Fruit fly (Drosophila melanogaster): ENCODE results near the gene CIAPIN1.

The CIAPIN1 gene

DNA sequence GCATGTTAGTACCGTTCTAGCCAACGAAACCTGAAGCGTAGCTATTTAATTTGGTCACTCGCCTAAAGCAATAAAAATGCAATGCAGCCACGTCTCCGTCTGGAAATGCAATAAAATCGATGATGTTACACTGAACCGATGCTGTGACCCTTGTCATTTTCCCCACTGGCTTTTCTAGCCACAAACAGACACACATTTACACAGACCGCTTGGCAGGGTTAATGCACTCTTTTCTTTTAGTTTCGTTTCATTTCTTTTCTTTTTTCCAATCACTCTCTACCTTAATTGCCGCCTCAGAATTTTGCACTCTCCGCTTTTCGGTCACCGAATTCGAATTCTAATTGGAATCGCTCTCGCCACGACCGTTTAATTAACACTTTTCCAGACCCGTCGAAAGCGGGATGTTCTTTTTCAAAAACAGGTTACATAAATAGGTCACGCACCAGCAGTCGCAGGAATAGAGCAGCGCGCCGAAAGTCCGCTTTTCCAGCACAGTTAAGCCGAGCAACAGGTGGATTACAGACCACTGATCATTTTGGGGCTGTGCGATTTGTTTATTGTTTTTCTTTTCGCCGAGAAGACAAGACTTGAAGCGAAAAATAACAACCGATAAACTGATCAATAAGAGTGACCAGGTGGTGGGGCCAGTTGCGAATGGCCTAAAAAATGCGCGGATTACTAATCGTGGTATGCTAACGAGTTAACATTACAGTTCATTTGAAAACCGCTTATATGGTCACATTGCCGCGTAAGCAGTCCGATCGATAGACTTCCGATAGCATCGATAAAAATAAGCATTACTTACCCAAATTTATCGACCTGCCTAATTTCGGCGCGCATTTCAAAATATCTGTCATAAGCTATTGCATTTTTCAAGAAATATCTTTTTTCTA is 18.8 kb upstream of the CIAPIN1 start, which contains the start of gene ck (continued):
- no peak for TF ChIP-seq Mes4 (GFP tag; optimal IDR thresholded peaks at IDR 0.05)
- peak; percentile 39 for TF ChIP-seq CG17829 (tag; optimal IDR thresholded peaks at IDR 0.05)
- TF ChIP-seq ems (GFP tag; optimal IDR thresholded peaks at IDR 0.05) = no peak
- no peak for TF ChIP-seq CG6689 (GFP tag; IDR thresholded peaks at IDR 0.05)
- no peak for TF ChIP-seq CG11723 (GFP tag; optimal IDR thresholded peaks at IDR 0.05)
- no peak for TF ChIP-seq sima (GFP tag; optimal IDR thresholded peaks at IDR 0.05)
- TF ChIP-seq CG8478 (optimal IDR thresholded peaks at IDR 0.05) = no peak
- no peak for TF ChIP-seq CG16863 (GFP tag; optimal IDR thresholded peaks at IDR 0.05)
- peak; percentile 89 for TF ChIP-seq nerfin-2 (GFP tag; IDR thresholded peaks at IDR 0.05; ENCODE audit: partially characterized antibody)
- TF ChIP-seq CG34422 (GFP tag; IDR thresholded peaks at IDR 0.05) = no peak
- TF ChIP-seq CG34224 (GFP tag; IDR thresholded peaks at IDR 0.05; ENCODE audit: partially characterized antibody) = peak; percentile 59
- no peak for TF ChIP-seq z (GFP tag; IDR thresholded peaks at IDR 0.05)
- peak; percentile 93 for TF ChIP-seq pzg (GFP tag; optimal IDR thresholded peaks at IDR 0.05)
- TF ChIP-seq CG15696 (tag; optimal IDR thresholded peaks at IDR 0.05) = no peak
- TF ChIP-seq CG11093 (GFP tag; IDR thresholded peaks at IDR 0.05) = no peak
- peak; percentile 67 for TF ChIP-seq Scr (GFP tag; IDR thresholded peaks at IDR 0.05; ENCODE audit: partially characterized antibody)
- TF ChIP-seq onecut (GFP tag; IDR thresholded peaks at IDR 0.05) = no peak
- TF ChIP-seq fd102C (GFP tag; optimal IDR thresholded peaks at IDR 0.05) = no peak
- no peak for TF ChIP-seq fru (optimal IDR thresholded peaks at IDR 0.05)
- no peak for TF ChIP-seq Lpt (GFP tag; optimal IDR thresholded peaks at IDR 0.05)
- no peak for TF ChIP-seq B-H1 (GFP tag; IDR thresholded peaks at IDR 0.05)
- no peak for TF ChIP-seq Neu2 (GFP tag; optimal IDR thresholded peaks at IDR 0.05; ENCODE audit: borderline replicate concordance)
- no peak for TF ChIP-seq CG12104 (GFP tag; optimal IDR thresholded peaks at IDR 0.05)
- TF ChIP-seq shn (GFP tag; optimal IDR thresholded peaks at IDR 0.05) = no peak
- TF ChIP-seq nmo (GFP tag; optimal IDR thresholded peaks at IDR 0.05) = peak; percentile 0
- no peak for TF ChIP-seq crol (GFP tag; IDR thresholded peaks at IDR 0.05)
- no peak for TF ChIP-seq Meics (GFP tag; optimal IDR thresholded peaks at IDR 0.05)
- no peak for TF ChIP-seq pan (optimal IDR thresholded peaks at IDR 0.05)
- TF ChIP-seq pan (GFP tag; optimal IDR thresholded peaks at IDR 0.05 in 1 of 2, IDR thresholded peaks at IDR 0.05 in 1 of 2) = no peak
- no peak for TF ChIP-seq CG11696 (GFP tag; IDR thresholded peaks at IDR 0.05)
- TF ChIP-seq Fer1 (GFP tag; optimal IDR thresholded peaks at IDR 0.05) = peak; percentile 0
- no peak for TF ChIP-seq CG16779 (GFP tag; IDR thresholded peaks at IDR 0.05)
- no peak for TF ChIP-seq CG1529 (GFP tag; optimal IDR thresholded peaks at IDR 0.05)
- no peak for TF ChIP-seq Sox100B (GFP tag; optimal IDR thresholded peaks at IDR 0.05)
- peak; percentile 15 for TF ChIP-seq CoRest (tag; optimal IDR thresholded peaks at IDR 0.05)
- TF ChIP-seq CG32532 (GFP tag; IDR thresholded peaks at IDR 0.05) = no peak
- TF ChIP-seq CG7271 (tag; optimal IDR thresholded peaks at IDR 0.05) = no peak
- no peak for TF ChIP-seq Kr (GFP tag; optimal IDR thresholded peaks at IDR 0.05)
- TF ChIP-seq NfI (GFP tag; optimal IDR thresholded peaks at IDR 0.05) = no peak
- no peak for TF ChIP-seq CG7745 (tag; optimal IDR thresholded peaks at IDR 0.05)
- no peak for TF ChIP-seq seq (GFP tag; IDR thresholded peaks at IDR 0.05)
- no peak for TF ChIP-seq pros (GFP tag; optimal IDR thresholded peaks at IDR 0.05)
- TF ChIP-seq CG2889 (GFP tag; IDR thresholded peaks at IDR 0.05) = no peak
- TF ChIP-seq maf-S (GFP tag; optimal IDR thresholded peaks at IDR 0.05) = no peak
- no peak for TF ChIP-seq CG15479 (GFP tag; optimal IDR thresholded peaks at IDR 0.05)
- TF ChIP-seq BtbVII (GFP tag; optimal IDR thresholded peaks at IDR 0.05) = no peak
- TF ChIP-seq CG11695 (GFP tag; IDR thresholded peaks at IDR 0.05) = no peak
- TF ChIP-seq dati (GFP tag; IDR thresholded peaks at IDR 0.05) = no peak
- peak; percentile 54 for TF ChIP-seq HmgZ (tag; optimal IDR thresholded peaks at IDR 0.05)
- TF ChIP-seq Hr78 (GFP tag; optimal IDR thresholded peaks at IDR 0.05) = no peak
